Fruit fly (Drosophila melanogaster): Measurements from ENCODE around the gene Flo2.

The Flo2 gene

DNA sequence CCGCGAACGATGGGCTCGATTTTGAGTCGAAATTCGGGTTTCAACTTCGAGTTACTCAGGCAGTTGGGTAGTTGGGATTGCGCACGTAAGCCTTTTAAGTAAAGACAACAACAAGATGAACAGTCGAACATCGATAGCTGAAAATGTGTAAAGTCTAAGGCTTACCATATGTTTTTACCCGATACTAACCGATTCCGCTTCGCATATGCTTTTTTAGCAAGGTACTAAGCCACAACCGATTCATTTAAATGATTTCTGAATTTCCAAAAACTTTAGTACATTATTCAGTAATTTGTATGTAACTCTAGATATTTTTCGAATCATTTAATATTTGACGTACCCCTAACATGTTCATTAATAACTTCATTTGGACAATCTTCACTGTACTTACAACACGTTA, 58.4 kb downstream of the Flo2 start (continued):
- no peak for TF ChIP-seq Chrac-16 (GFP tag; optimal IDR thresholded peaks at IDR 0.05)
- no peak for TF ChIP-seq CG7372 (GFP tag; IDR thresholded peaks at IDR 0.05)
- no peak for TF ChIP-seq CG31388 (GFP tag; optimal IDR thresholded peaks at IDR 0.05)
- TF ChIP-seq CG31365 (tag; optimal IDR thresholded peaks at IDR 0.05): no peak
- TF ChIP-seq CG15601 (tag; optimal IDR thresholded peaks at IDR 0.05): no peak

DNA sequence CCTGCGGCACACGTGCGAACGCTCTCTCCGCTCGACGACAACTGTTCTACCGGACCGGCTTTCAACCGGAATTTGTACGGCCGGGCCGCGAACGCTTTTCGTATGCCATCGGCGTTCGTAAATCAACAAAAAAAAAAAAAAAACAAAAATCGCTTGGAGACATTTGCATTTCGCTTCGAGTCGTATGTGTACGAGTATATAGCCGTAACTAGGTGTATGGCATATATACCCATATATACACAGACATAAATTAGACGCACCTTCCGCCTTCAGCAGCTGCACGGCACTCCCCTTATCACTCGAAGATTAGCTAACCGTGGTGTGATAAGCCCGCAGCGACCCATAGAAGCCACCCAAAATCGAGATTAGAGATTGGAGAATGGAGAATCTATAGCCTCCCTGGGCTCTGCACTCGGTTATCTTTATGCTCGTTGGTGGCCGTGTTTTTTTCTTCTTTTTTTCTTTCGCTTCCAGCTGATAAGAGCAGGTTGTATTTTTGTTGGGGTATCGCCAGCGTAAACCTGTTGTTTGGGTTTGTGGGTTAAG, 66.4 kb downstream of the Flo2 start, which contains the start of gene CG9512:
CG9512 (minus strand) TSS at position 51 of the 546 bp plus-strand sequence.
- TF ChIP-seq odd (GFP tag; optimal IDR thresholded peaks at IDR 0.05) (peak; percentile 40), dm (GFP tag; optimal IDR thresholded peaks at IDR 0.05) (no peak), CG11695 (GFP tag; IDR thresholded peaks at IDR 0.05) (no peak), Pdp1 (GFP tag; optimal IDR thresholded peaks at IDR 0.05) (peak in 1 of 2 experiments; percentile 55), lab (GFP tag; optimal IDR thresholded peaks at IDR 0.05) (peak; percentile 23), onecut (GFP tag; IDR thresholded peaks at IDR 0.05) (no peak), tx (GFP tag; optimal IDR thresholded peaks at IDR 0.05) (no peak), CG12299 (tag; optimal IDR thresholded peaks at IDR 0.05) (no peak), peb (GFP tag; IDR thresholded peaks at IDR 0.05) (no peak), CG10543 (GFP tag; optimal IDR thresholded peaks at IDR 0.05) (peak; percentile 63), CG3065 (GFP tag; optimal IDR thresholded peaks at IDR 0.05) (no peak), dimm (GFP tag; IDR thresholded peaks at IDR 0.05) (no peak), CG2875 (GFP tag; optimal IDR thresholded peaks at IDR 0.05) (no peak), Vsx1 (GFP tag; optimal IDR thresholded peaks at IDR 0.05) (peak; percentile 52), CG14050 (GFP tag; IDR thresholded peaks at IDR 0.05) (no peak), luna (GFP tag; optimal IDR thresholded peaks at IDR 0.05) (no peak), CG10462 (GFP tag; optimal IDR thresholded peaks at IDR 0.05) (no peak), insv (GFP tag; optimal IDR thresholded peaks at IDR 0.05) (no peak), pum (GFP tag; optimal IDR thresholded peaks at IDR 0.05) (no peak), GATAe (GFP tag; conservative IDR thresholded peaks at IDR 0.05) (peak; percentile 78), CG32772 (GFP tag; IDR thresholded peaks at IDR 0.05) (peak; percentile 56), CG12391 (tag; optimal IDR thresholded peaks at IDR 0.05) (no peak), CG17328 (GFP tag; IDR thresholded peaks at IDR 0.05) (no peak), Eip74EF (GFP tag; optimal IDR thresholded peaks at IDR 0.05) (peak in 1 of 2 experiments; percentile 58), CHES-1-like (GFP tag; optimal IDR thresholded peaks at IDR 0.05) (no peak), CG43689 (GFP tag; IDR thresholded peaks at IDR 0.05) (no peak), CG15514 (GFP tag; optimal IDR thresholded peaks at IDR 0.05) (no peak), CG10274 (GFP tag; optimal IDR thresholded peaks at IDR 0.05) (no peak), vvl (GFP tag; IDR thresholded peaks at IDR 0.05) (peak; percentile 14; the same call in 1 of the 2 replicates), gce (GFP tag; IDR thresholded peaks at IDR 0.05) (no peak), CG1647 (GFP tag; optimal IDR thresholded peaks at IDR 0.05) (no peak), Atf6 (GFP tag; IDR thresholded peaks at IDR 0.05) (0 out of 2 replicates have a peak, but pooled peaks have one; percentile 8), p53 (GFP tag; optimal IDR thresholded peaks at IDR 0.05) (no peak), Dip2 (GFP tag; IDR thresholded peaks at IDR 0.05) (no peak), CG6175 (GFP tag; IDR thresholded peaks at IDR 0.05) (no peak), CG2678 (tag; optimal IDR thresholded peaks at IDR 0.05) (peak; percentile 10), Asciz (GFP tag; optimal IDR thresholded peaks at IDR 0.05) (no peak), CoRest (tag; optimal IDR thresholded peaks at IDR 0.05) (no peak), CG18619 (GFP tag; optimal IDR thresholded peaks at IDR 0.05) (no peak), Deaf1 (tag; optimal IDR thresholded peaks at IDR 0.05) (peak; percentile 82), psq (GFP tag; optimal IDR thresholded peaks at IDR 0.05) (no peak), CG10979 (tag; optimal IDR thresholded peaks at IDR 0.05) (no peak), fru (optimal IDR thresholded peaks at IDR 0.05) (no peak), sd (tag; optimal IDR thresholded peaks at IDR 0.05) (peak; percentile 11), Hey (tag; optimal IDR thresholded peaks at IDR 0.05) (peak; percentile 82)
